Fruit fly (Drosophila melanogaster) whole organism, prepupa: ENCODE measurements around the gene Mst89B.

Source experiments
- Blimp-1 ChIP-seq: fragments of 200-800 bp; sonication (Bioruptor generic); optimal IDR thresholded peaks from 3 replicates; lab custom pipeline; 2017; ENCODE audit warnings: missing biosample characterization, missing genetic modification characterization, mild to moderate bottlenecking, moderate library complexity, missing genetic modification reagents
- CG10631 ChIP-seq: fragments of 200-800 bp; sonication (Bioruptor generic); optimal IDR thresholded peaks from 2 replicates; lab custom pipeline; 2016; ENCODE audit warnings: missing biosample characterization, missing genetic modification characterization
- CG11762 ChIP-seq: fragments of 200-800 bp; sonication (Bioruptor generic); optimal IDR thresholded peaks from 3 replicates; lab custom pipeline; 2016; ENCODE audit warnings: missing biosample characterization, missing genetic modification characterization; ENCODE audit not compliant: insufficient read depth
- CG11902 ChIP-seq: fragments of 200-800 bp; sonication (Bioruptor generic); optimal IDR thresholded peaks from 3 replicates; lab custom pipeline; 2016; ENCODE audit warnings: missing biosample characterization, missing genetic modification characterization
- CG15336 ChIP-seq: fragments of 200-800 bp; sonication (Bioruptor generic); IDR thresholded peaks from 2 replicates; pipeline ENCODE4 v1.3.6; 2022; ENCODE audit warnings: missing biosample characterization, missing genetic modification characterization
- CG1621 ChIP-seq: fragments of 200-800 bp; sonication (Bioruptor generic); optimal IDR thresholded peaks from 3 replicates; lab custom pipeline; 2018; ENCODE audit warnings: missing biosample characterization, mild to moderate bottlenecking, missing genetic modification characterization
- CG16779 ChIP-seq: fragments of 200-800 bp; sonication (Bioruptor generic); optimal IDR thresholded peaks from 3 replicates; lab custom pipeline; 2017; ENCODE audit warnings: missing biosample characterization, mild to moderate bottlenecking, missing genetic modification characterization
- CG3032 ChIP-seq: fragments of 200-800 bp; optimal IDR thresholded peaks from 2 replicates; lab custom pipeline; 2019; ENCODE audit warnings: missing biosample characterization, mild to moderate bottlenecking, missing genetic modification characterization, moderate library complexity
- CG31627 ChIP-seq: fragments of 200-800 bp; sonication (Bioruptor generic); optimal IDR thresholded peaks from 3 replicates; lab custom pipeline; 2016; ENCODE audit warnings: missing biosample characterization, missing genetic modification characterization
- CG32006 ChIP-seq: fragments of 200-800 bp; sonication (Bioruptor generic); optimal IDR thresholded peaks from 3 replicates; lab custom pipeline; 2017; ENCODE audit warnings: missing biosample characterization, mild to moderate bottlenecking, missing genetic modification characterization
- CG34406 ChIP-seq: fragments of 200-800 bp; sonication (Bioruptor generic); optimal IDR thresholded peaks from 3 replicates; lab custom pipeline; 2016; ENCODE audit warnings: missing biosample characterization, missing genetic modification characterization
- CG3919 ChIP-seq: fragments of 200-800 bp; sonication (Bioruptor generic); optimal IDR thresholded peaks from 3 replicates; lab custom pipeline; 2016; ENCODE audit warnings: missing biosample characterization, missing genetic modification characterization
- CG4318 ChIP-seq: fragments of 200-800 bp; sonication (Bioruptor generic); optimal IDR thresholded peaks from 3 replicates; lab custom pipeline; 2017; ENCODE audit warnings: missing biosample characterization, mild to moderate bottlenecking, missing genetic modification characterization
- CG6163 ChIP-seq: fragments of 200-800 bp; sonication (Bioruptor generic); IDR thresholded peaks from 3 replicates; pipeline ENCODE4 v1.3.6; 2022; ENCODE audit warnings: missing biosample characterization, missing genetic modification characterization
- CG6792 ChIP-seq: fragments of 200-800 bp; sonication (Bioruptor generic); optimal IDR thresholded peaks from 3 replicates; lab custom pipeline; 2016; ENCODE audit warnings: missing biosample characterization, missing genetic modification characterization
- CG6854 ChIP-seq: fragments of 200-800 bp; sonication (Bioruptor generic); optimal IDR thresholded peaks from 2 replicates; lab custom pipeline; 2017; ENCODE audit warnings: missing biosample characterization, mild to moderate bottlenecking, missing genetic modification characterization
- CG7368 ChIP-seq: fragments of 200-800 bp; sonication (Bioruptor generic); optimal IDR thresholded peaks from 3 replicates; lab custom pipeline; 2016; ENCODE audit warnings: missing biosample characterization, missing genetic modification characterization
- CG8319 ChIP-seq: fragments of 200-800 bp; sonication (Bioruptor generic); optimal IDR thresholded peaks from 3 replicates; lab custom pipeline; 2016; ENCODE audit warnings: missing biosample characterization, missing genetic modification characterization
- CG8632 ChIP-seq: fragments of 200-800 bp; sonication (Bioruptor generic); optimal IDR thresholded peaks from 3 replicates; lab custom pipeline; 2016; ENCODE audit warnings: missing biosample characterization, missing genetic modification characterization
- Eip75B ChIP-seq: fragments of 200-800 bp; sonication (Bioruptor generic); optimal IDR thresholded peaks from 3 replicates; lab custom pipeline; 2016; ENCODE audit warnings: missing biosample characterization, missing genetic modification characterization
- Eip78C ChIP-seq: fragments of 200-800 bp; sonication (Bioruptor generic); peaks from one replicate; lab custom pipeline; 2016; ENCODE audit warnings: missing biosample characterization, missing genetic modification characterization
- Eip93F ChIP-seq: fragments of 200-800 bp; sonication (Bioruptor generic); optimal IDR thresholded peaks from 2 replicates; lab custom pipeline; 2016; ENCODE audit warnings: missing biosample characterization, mild to moderate bottlenecking, missing genetic modification characterization
- Ets21C ChIP-seq: fragments of 200-800 bp; sonication (Bioruptor generic); optimal IDR thresholded peaks from 3 replicates; lab custom pipeline; 2016; ENCODE audit warnings: missing biosample characterization, missing genetic modification characterization
- Ets96B ChIP-seq: fragments of 200-800 bp; optimal IDR thresholded peaks from 2 replicates; lab custom pipeline; 2019; ENCODE audit warnings: missing biosample characterization, mild to moderate bottlenecking, missing genetic modification characterization, moderate library complexity
- Gug ChIP-seq: fragments of 200-800 bp; sonication (Bioruptor generic); IDR thresholded peaks from 2 replicates; pipeline ENCODE4 v1.3.6; 2022; ENCODE audit warnings: missing biosample characterization, missing genetic modification characterization
- Hr39 ChIP-seq: fragments of 200-800 bp; sonication (Bioruptor generic); optimal IDR thresholded peaks from 2 replicates; lab custom pipeline; 2016; ENCODE audit warnings: missing biosample characterization, missing genetic modification characterization
- Hr4 ChIP-seq: fragments of 200-800 bp; sonication (Bioruptor generic); optimal IDR thresholded peaks from 3 replicates; lab custom pipeline; 2016; ENCODE audit warnings: missing biosample characterization, missing genetic modification characterization
- Met ChIP-seq: fragments of 200-800 bp; sonication (Bioruptor generic); optimal IDR thresholded peaks from 3 replicates; lab custom pipeline; 2016; ENCODE audit warnings: missing biosample characterization, missing genetic modification characterization
- Smox ChIP-seq: fragments of 200-800 bp; sonication (Bioruptor generic); optimal IDR thresholded peaks from 3 replicates; lab custom pipeline; 2016; ENCODE audit warnings: missing biosample characterization, missing genetic modification characterization
- Sox102F ChIP-seq: fragments of 200-800 bp; sonication (Bioruptor generic); optimal IDR thresholded peaks from 2 replicates; lab custom pipeline; 2016; ENCODE audit warnings: missing biosample characterization, mild to moderate bottlenecking, missing genetic modification characterization
- Sox14 ChIP-seq: fragments of 200-800 bp; sonication (Bioruptor generic); optimal IDR thresholded peaks from 3 replicates; lab custom pipeline; 2016; ENCODE audit warnings: missing biosample characterization, missing genetic modification characterization
- achi ChIP-seq: fragments of 200-800 bp; sonication (Bioruptor generic); optimal IDR thresholded peaks from 3 replicates; lab custom pipeline; 2016; ENCODE audit warnings: missing biosample characterization, missing genetic modification characterization
- acj6 ChIP-seq: fragments of 200-800 bp; sonication (Bioruptor generic); optimal IDR thresholded peaks from 3 replicates; lab custom pipeline; 2016; ENCODE audit warnings: missing biosample characterization, missing genetic modification characterization
- cyc ChIP-seq: fragments of 200-800 bp; sonication (Bioruptor generic); optimal IDR thresholded peaks from 3 replicates; lab custom pipeline; 2016; ENCODE audit warnings: missing biosample characterization, missing genetic modification characterization
- dac ChIP-seq: fragments of 200-800 bp; sonication (Bioruptor generic); optimal IDR thresholded peaks from 2 replicates; lab custom pipeline; 2017; ENCODE audit warnings: missing biosample characterization, mild to moderate bottlenecking, missing genetic modification characterization
- dsx ChIP-seq: fragments of 200-800 bp; optimal IDR thresholded peaks from 3 replicates; lab custom pipeline; 2019; ENCODE audit warnings: missing biosample characterization, mild to moderate bottlenecking, missing genetic modification characterization, moderate library complexity; ENCODE audit not compliant: poor library complexity, severe bottlenecking
- eg ChIP-seq: fragments of 200-800 bp; sonication (Bioruptor generic); IDR thresholded peaks from 3 replicates; pipeline ENCODE4 v1.3.6; 2022; ENCODE audit warnings: missing biosample characterization, missing genetic modification characterization
- esn ChIP-seq: fragments of 200-800 bp; sonication (Bioruptor generic); optimal IDR thresholded peaks from 2 replicates; lab custom pipeline; 2016; ENCODE audit warnings: missing biosample characterization, mild to moderate bottlenecking, missing genetic modification characterization, moderate library complexity
- fd59A ChIP-seq: fragments of 200-800 bp; sonication (Bioruptor generic); optimal IDR thresholded peaks from 2 replicates; lab custom pipeline; 2017; ENCODE audit warnings: missing biosample characterization, mild to moderate bottlenecking, missing genetic modification characterization, missing genetic modification reagents
- fd85E ChIP-seq: fragments of 200-800 bp; sonication (Bioruptor generic); optimal IDR thresholded peaks from 3 replicates; lab custom pipeline; 2016; ENCODE audit warnings: missing biosample characterization, missing genetic modification characterization
- lz ChIP-seq: fragments of 200-800 bp; sonication (Bioruptor generic); optimal IDR thresholded peaks from 3 replicates; lab custom pipeline; 2016; ENCODE audit warnings: missing biosample characterization, missing genetic modification characterization
- net ChIP-seq: fragments of 200-800 bp; sonication (Bioruptor generic); optimal IDR thresholded peaks from 3 replicates; lab custom pipeline; 2016; ENCODE audit warnings: missing biosample characterization, missing genetic modification characterization
- pdm3 ChIP-seq: fragments of 200-800 bp; sonication (Bioruptor generic); optimal IDR thresholded peaks from 3 replicates; lab custom pipeline; 2016; ENCODE audit warnings: missing biosample characterization, missing genetic modification characterization
- ss ChIP-seq, 2 experiments: fragments of 200-800 bp; sonication (Bioruptor generic); optimal IDR thresholded peaks; 2 replicates in 1 of 2; 3 replicates in 1 of 2; lab custom pipeline; 2017 to 2018; ENCODE audit warnings: mild to moderate bottlenecking in 2 of 2, missing biosample characterization in 2 of 2, missing genetic modification characterization in 2 of 2, moderate library complexity in 1 of 2
- topi ChIP-seq: fragments of 200-800 bp; sonication (Bioruptor generic); optimal IDR thresholded peaks from 3 replicates; lab custom pipeline; 2016; ENCODE audit warnings: missing biosample characterization, missing genetic modification characterization
- vri ChIP-seq: fragments of 200-800 bp; sonication (Bioruptor generic); optimal IDR thresholded peaks from 3 replicates; lab custom pipeline; 2016; ENCODE audit warnings: missing biosample characterization, mild to moderate bottlenecking, missing genetic modification characterization

Mst89B gene

dm6 chr3R:16227074-16227473 is 39.7 kb upstream of the Mst89B start (continued):
- TF ChIP-seq cyc (GFP tag; lab: Kevin White, UChicago) (no peak), topi (GFP tag; lab: Kevin White, UChicago) (no peak), dsx (GFP tag; lab: Kevin White, UChicago) (no peak), CG32006 (no peak), pdm3 (GFP tag; lab: Kevin White, UChicago) (no peak), CG8319 (GFP tag; lab: Kevin White, UChicago) (no peak), CG1621 (tag; lab: Kevin White, UChicago) (no peak), dac (GFP tag; lab: Kevin White, UChicago) (no peak), vri (GFP tag; lab: Kevin White, UChicago) (no peak)

DNA sequence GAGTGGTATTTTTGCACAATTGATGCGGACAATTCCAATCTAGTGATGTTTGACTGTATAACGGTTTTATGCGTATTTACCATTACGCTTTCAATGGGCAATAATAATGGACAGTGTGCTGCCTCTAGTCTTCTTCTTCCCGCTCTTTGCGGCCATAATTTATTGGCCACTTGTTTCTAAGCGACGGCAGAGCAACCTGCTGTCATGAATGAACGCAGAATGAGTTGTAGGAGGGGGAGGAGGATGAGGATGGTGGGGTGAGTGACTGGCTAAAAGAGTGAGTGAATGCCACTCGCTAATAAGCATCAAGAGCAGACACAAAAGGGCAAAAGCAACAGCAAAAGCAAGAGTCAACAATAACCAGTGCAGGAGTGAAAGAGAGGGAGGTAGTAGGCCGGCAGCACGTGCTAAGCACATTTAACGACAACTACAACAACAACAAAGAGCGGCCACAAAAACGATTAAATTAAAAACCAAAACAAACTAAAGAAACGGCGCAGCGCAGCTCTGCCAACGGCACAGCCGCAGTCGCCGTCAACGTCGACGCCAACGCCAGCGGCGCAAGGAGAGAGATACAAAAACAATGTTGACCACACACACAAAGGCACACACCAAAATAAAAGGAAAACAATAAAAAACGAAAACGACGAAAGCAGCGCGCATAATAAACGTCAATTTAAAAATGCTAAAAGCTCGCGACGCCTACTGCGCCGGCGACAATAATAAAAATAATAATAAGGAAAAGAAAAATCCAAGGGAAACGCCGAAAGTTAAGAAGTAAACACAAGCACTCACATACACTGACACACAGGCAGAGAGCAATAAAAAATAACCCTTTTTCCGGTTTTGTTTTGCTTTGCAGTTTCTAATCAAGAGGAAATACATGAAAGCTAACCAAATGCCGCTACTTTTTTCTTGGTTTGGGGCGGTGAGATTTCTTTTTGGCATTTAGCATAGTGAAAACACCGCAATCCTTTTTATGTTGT is 37.8 kb upstream of the Mst89B start:
- TF ChIP-seq achi (GFP tag; lab: Kevin White, UChicago): no peak
- TF ChIP-seq dac (GFP tag; lab: Kevin White, UChicago): no peak
- no peak for TF ChIP-seq CG15336 (GFP tag; lab: Robert Waterston, UW)
- peak; percentile 71 for TF ChIP-seq Eip78C
- no peak for TF ChIP-seq eg (GFP tag; lab: Robert Waterston, UW)
- no peak for TF ChIP-seq Ets21C (GFP tag; lab: Kevin White, UChicago)
- peak; percentile 57 for TF ChIP-seq vri (GFP tag; lab: Kevin White, UChicago)
- TF ChIP-seq fd59A (GFP tag; lab: Kevin White, UChicago): no peak
- no peak for TF ChIP-seq cyc (GFP tag; lab: Kevin White, UChicago)
- TF ChIP-seq Sox14 (GFP tag; lab: Kevin White, UChicago): peak; percentile 17
- TF ChIP-seq CG7368 (GFP tag; lab: Kevin White, UChicago): no peak
- TF ChIP-seq Met (GFP tag; lab: Kevin White, UChicago): peak; percentile 32
- no peak for TF ChIP-seq CG34406 (GFP tag; lab: Kevin White, UChicago)
- no peak for TF ChIP-seq CG31627 (GFP tag; lab: Kevin White, UChicago)
- TF ChIP-seq Blimp-1 (GFP tag; lab: Kevin White, UChicago): peak; percentile 19
- no peak for TF ChIP-seq CG32006
- TF ChIP-seq CG10631 (GFP tag; lab: Kevin White, UChicago): no peak
- TF ChIP-seq CG6792: no peak
- peak; percentile 83 for TF ChIP-seq dsx (GFP tag; lab: Kevin White, UChicago)
- TF ChIP-seq CG6163 (GFP tag; lab: Robert Waterston, UW): no peak
- no peak for TF ChIP-seq CG8319 (GFP tag; lab: Kevin White, UChicago)
- no peak for TF ChIP-seq CG3919 (GFP tag; lab: Kevin White, UChicago)
- TF ChIP-seq CG4318: no peak
- no peak for TF ChIP-seq Smox (GFP tag; lab: Kevin White, UChicago)
- TF ChIP-seq CG3032 (tag; lab: Kevin White, UChicago): peak; percentile 27
- TF ChIP-seq Eip75B (GFP tag; lab: Kevin White, UChicago): peak; percentile 16
- TF ChIP-seq fd85E (GFP tag; lab: Kevin White, UChicago): no peak
- TF ChIP-seq Hr4 (GFP tag; lab: Kevin White, UChicago): no peak
- TF ChIP-seq CG11902: no peak
- no peak for TF ChIP-seq CG11762
- TF ChIP-seq lz (GFP tag; lab: Kevin White, UChicago): no peak
- no peak for TF ChIP-seq pdm3 (GFP tag; lab: Kevin White, UChicago)
- peak; percentile 40 for TF ChIP-seq Ets96B (tag; lab: Kevin White, UChicago)
- no peak for TF ChIP-seq Hr39 (GFP tag; lab: Kevin White, UChicago)
- TF ChIP-seq ss (GFP tag; optimal IDR thresholded peaks at IDR 0.05; lab: Kevin White, UChicago): peak; percentile 63 to 78
- TF ChIP-seq CG8632 (GFP tag; lab: Kevin White, UChicago): no peak
- TF ChIP-seq esn (GFP tag; lab: Kevin White, UChicago): no peak
- TF ChIP-seq net: peak; percentile 5
- TF ChIP-seq Sox102F (GFP tag; lab: Kevin White, UChicago): peak; percentile 50
- TF ChIP-seq Eip93F: peak; percentile 44
- TF ChIP-seq topi (GFP tag; lab: Kevin White, UChicago): no peak
- no peak for TF ChIP-seq Gug
- no peak for TF ChIP-seq acj6 (GFP tag; lab: Kevin White, UChicago)
- TF ChIP-seq CG16779 (tag; lab: Kevin White, UChicago): no peak
- TF ChIP-seq CG6854 (GFP tag; lab: Kevin White, UChicago): peak; percentile 83
